Worm (Caenorhabditis elegans): ENCODE data around the gene C10A4.1.

C10A4.1 gene

DNA sequence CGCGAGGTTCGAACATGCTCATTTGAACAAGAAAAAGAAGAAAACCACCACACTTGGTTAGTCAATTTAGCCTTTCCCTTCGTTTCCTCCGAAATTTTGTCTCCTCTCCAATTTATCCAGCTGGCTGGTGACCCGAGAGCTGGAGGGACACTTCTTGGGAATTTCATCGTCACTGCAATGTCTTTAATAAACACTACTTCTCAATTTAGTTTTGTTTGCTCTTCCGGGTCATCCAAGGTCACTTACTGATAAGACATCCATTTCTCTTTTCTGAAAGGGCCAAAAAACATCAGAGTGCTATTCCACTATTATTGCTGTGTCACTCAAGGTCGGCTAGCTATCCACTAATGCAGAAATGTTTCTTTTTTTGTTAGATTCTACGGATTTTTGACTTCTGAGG is 10.8 kb upstream of the C10A4.1 start, which contains the start of gene C10A4.3:
Gene C10A4.3 (plus strand): TSS at position 301 of the 400 bp plus-strand sequence.
- TF ChIP-seq nhr-11 (tag; optimal IDR thresholded peaks at IDR 0.05): no peak
- no peak for TF ChIP-seq egl-5 (tag; optimal IDR thresholded peaks at IDR 0.05)
- no peak for TF ChIP-seq eor-1 (tag; optimal IDR thresholded peaks at IDR 0.05)
- TF ChIP-seq nhr-237 (tag; optimal IDR thresholded peaks at IDR 0.05): no peak
- no peak for TF ChIP-seq zag-1 (tag; optimal IDR thresholded peaks at IDR 0.05)
- no peak for TF ChIP-seq lin-15B (tag; optimal IDR thresholded peaks at IDR 0.05)
- TF ChIP-seq nhr-77 (tag; optimal IDR thresholded peaks at IDR 0.05): no peak
- TF ChIP-seq lsy-12 (tag; optimal IDR thresholded peaks at IDR 0.05): no peak

- TF ChIP-seq ceh-28 (tag; optimal IDR thresholded peaks at IDR 0.05): no peak
- TF ChIP-seq jun-1 (tag; optimal IDR thresholded peaks at IDR 0.05): no peak
- TF ChIP-seq nhr-43 (tag; optimal IDR thresholded peaks at IDR 0.05; ENCODE audit: poor library complexity, severe bottlenecking): no peak
- TF ChIP-seq zag-1 (tag; optimal IDR thresholded peaks at IDR 0.05): no peak
- TF ChIP-seq ztf-11 (tag; optimal IDR thresholded peaks at IDR 0.05): no peak
- no peak for TF ChIP-seq fos-1 (tag; optimal IDR thresholded peaks at IDR 0.05)
- no peak for TF ChIP-seq egl-5 (tag; optimal IDR thresholded peaks at IDR 0.05)
- TF ChIP-seq lin-39 (tag; optimal IDR thresholded peaks at IDR 0.05): no peak
- no peak for TF ChIP-seq elt-2 (tag; optimal IDR thresholded peaks at IDR 0.05)
- TF ChIP-seq nfya-1 (tag; optimal IDR thresholded peaks at IDR 0.05; ENCODE audit: insufficient read depth): no peak
- no peak for TF ChIP-seq nhr-237 (tag; optimal IDR thresholded peaks at IDR 0.05)
- TF ChIP-seq pqm-1 (tag; optimal IDR thresholded peaks at IDR 0.05): no peak
- no peak for TF ChIP-seq unc-39 (tag; optimal IDR thresholded peaks at IDR 0.05)
- TF ChIP-seq ztf-4 (tag; optimal IDR thresholded peaks at IDR 0.05): no peak
- no peak for TF ChIP-seq ceh-9 (tag; optimal IDR thresholded peaks at IDR 0.05)
Observed at ce11 chrX:7407749-7408148, 8.4 kb upstream of the C10A4.1 start.

DNA sequence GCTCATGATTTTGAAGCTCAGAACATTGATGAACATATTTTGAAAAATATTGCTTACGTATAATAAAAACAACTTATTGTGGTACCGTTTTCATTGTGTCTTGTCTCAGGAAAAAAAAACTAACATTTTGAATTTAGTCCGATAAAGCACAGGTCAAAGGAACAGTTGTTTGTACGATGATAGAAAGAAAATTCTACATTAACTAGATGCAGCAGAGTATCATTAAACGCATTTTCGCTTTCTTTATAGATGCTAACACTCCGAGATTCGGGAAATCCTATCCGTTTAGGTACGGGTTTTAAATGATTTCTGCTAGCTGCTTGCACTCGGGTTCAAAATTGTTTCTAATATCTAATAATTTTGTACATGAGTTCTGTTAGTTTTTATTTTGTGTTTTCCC is 7.2 kb upstream of the C10A4.1 start:
- TF ChIP-seq egl-5 (tag; optimal IDR thresholded peaks at IDR 0.05) (no peak), nhr-67 (tag; optimal IDR thresholded peaks at IDR 0.05) (no peak), hmg-11 (tag; optimal IDR thresholded peaks at IDR 0.05) (no peak), nhr-28 (tag; optimal IDR thresholded peaks at IDR 0.05) (no peak), nhr-76 (tag; optimal IDR thresholded peaks at IDR 0.05) (no peak), lin-39 (tag; optimal IDR thresholded peaks at IDR 0.05) (no peak), nhr-43 (tag; optimal IDR thresholded peaks at IDR 0.05; ENCODE audit: poor library complexity, severe bottlenecking) (no peak), egl-27 (tag; optimal IDR thresholded peaks at IDR 0.05) (no peak), jun-1 (tag; optimal IDR thresholded peaks at IDR 0.05) (no peak), mml-1 (tag; optimal IDR thresholded peaks at IDR 0.05) (no peak), skn-1 (tag; optimal IDR thresholded peaks at IDR 0.05) (no peak), nhr-11 (tag; optimal IDR thresholded peaks at IDR 0.05) (no peak), tbx-2 (tag; optimal IDR thresholded peaks at IDR 0.05) (no peak), mdl-1 (tag; optimal IDR thresholded peaks at IDR 0.05) (no peak), elt-1 (tag; optimal IDR thresholded peaks at IDR 0.05) (no peak)

ce11 chrX:7409935-7410334 is 6.2 kb upstream of the C10A4.1 start, which contains the start of gene C10A4.2:
C10A4.2 (plus strand) TSS chrX:7410235.
- no peak for TF ChIP-seq lsy-12 (tag; optimal IDR thresholded peaks at IDR 0.05)
- no peak for TF ChIP-seq ceh-9 (tag; optimal IDR thresholded peaks at IDR 0.05)
- no peak for TF ChIP-seq mml-1 (tag; optimal IDR thresholded peaks at IDR 0.05)
- TF ChIP-seq elt-2 (tag; optimal IDR thresholded peaks at IDR 0.05): no peak

- TF ChIP-seq nhr-12 (tag; optimal IDR thresholded peaks at IDR 0.05): no peak
- TF ChIP-seq egl-5 (tag; optimal IDR thresholded peaks at IDR 0.05): no peak
- no peak for TF ChIP-seq ztf-11 (tag; optimal IDR thresholded peaks at IDR 0.05)
Observed at ce11 chrX:7415420-7415819, 762 bp upstream of the C10A4.1 start, which contains the start of gene C10A4.7. C10A4.7 (minus strand) TSS chrX:7415520.

ce11 chrX:7420571-7420970 is 4.4 kb downstream of the C10A4.1 start, which contains the start of gene C10A4.9:
C10A4.9 (plus strand) TSS chrX:7420871.
- TF ChIP-seq sea-2 (GFP tag; optimal IDR thresholded peaks at IDR 0.05): no peak
- no peak for TF ChIP-seq lin-15B (tag; optimal IDR thresholded peaks at IDR 0.05)
- TF ChIP-seq ceh-16 (tag; optimal IDR thresholded peaks at IDR 0.05): no peak
- TF ChIP-seq daf-12 (tag; optimal IDR thresholded peaks at IDR 0.05): no peak
- TF ChIP-seq unc-62 (GFP tag; optimal IDR thresholded peaks at IDR 0.05): no peak
- no peak for TF ChIP-seq elt-1 (tag; optimal IDR thresholded peaks at IDR 0.05)
- no peak for TF ChIP-seq nhr-43 (tag; optimal IDR thresholded peaks at IDR 0.05; ENCODE audit: poor library complexity, severe bottlenecking)
- TF ChIP-seq fkh-2 (tag; optimal IDR thresholded peaks at IDR 0.05): no peak
- TF ChIP-seq jun-1 (tag; optimal IDR thresholded peaks at IDR 0.05): no peak
- TF ChIP-seq nhr-28 (tag; optimal IDR thresholded peaks at IDR 0.05): no peak

Data from whole organism, L3 larva.